Worm (Caenorhabditis elegans): ENCODE measurements around the gene nhx-1.
A peak's percentile ranks its signal among the peaks of the same experiment; 100 is the strongest.
"Not testable (repeated sequence)": the region's sequence is repeated elsewhere in the genome, so short reads cannot be mapped to it uniquely, and the experiment has no call there.

Gene nhx-1

ce11 chrX:16046379-16046778 is 29.5 kb downstream of the nhx-1 start:
- TF ChIP-seq unc-62 (GFP tag; optimal IDR thresholded peaks at IDR 0.05), result no peak

ce11 chrX:16049573-16049972 is 32.7 kb downstream of the nhx-1 start, which contains the start of gene cpd-2:
Gene cpd-2 (plus strand): TSS chrX:16049873.
- no peak for TF ChIP-seq unc-62 (GFP tag; optimal IDR thresholded peaks at IDR 0.05)

ce11 chrX:16055245-16055644 is 38.3 kb downstream of the nhx-1 start, which contains the start of gene T27A8.7:
Gene T27A8.7 (plus strand): TSS chrX:16055545.
- TF ChIP-seq unc-62 (GFP tag; optimal IDR thresholded peaks at IDR 0.05), result no peak

- peak; percentile 45 for TF ChIP-seq unc-62 (GFP tag; optimal IDR thresholded peaks at IDR 0.05)
Observed at ce11 chrX:16056404-16056803, 39.5 kb downstream of the nhx-1 start.

ce11 chrX:16058845-16059244 is 41.9 kb downstream of the nhx-1 start, which contains the start of gene T27A8.2:
Gene T27A8.2 (minus strand): TSS chrX:16058945.
- TF ChIP-seq unc-62 (GFP tag; optimal IDR thresholded peaks at IDR 0.05), result no peak

- not testable (repeated sequence) for TF ChIP-seq unc-62 (GFP tag; optimal IDR thresholded peaks at IDR 0.05)
Observed at ce11 chrX:16062385-16062784, 45.5 kb downstream of the nhx-1 start, which contains the start of gene T27A8.3. Gene T27A8.3 (plus strand): TSS chrX:16062685.

- TF ChIP-seq unc-62 (GFP tag; optimal IDR thresholded peaks at IDR 0.05), result no peak
Observed at ce11 chrX:16067984-16068383, 51.1 kb downstream of the nhx-1 start.
